Fruit fly (Drosophila melanogaster) whole organism, prepupa: ENCODE results near the gene Or30a.

ENCODE experiments used
- Blimp-1 ChIP-seq: fragments of 200-800 bp; sonication (Bioruptor generic); optimal IDR thresholded peaks from 3 replicates; lab custom pipeline; 2017; ENCODE audit warnings: missing biosample characterization, missing genetic modification characterization, mild to moderate bottlenecking, moderate library complexity, missing genetic modification reagents
- CG11294 ChIP-seq: fragments of 200-800 bp; sonication (Bioruptor generic); IDR thresholded peaks from 2 replicates; pipeline ENCODE4 v1.3.6; 2022; ENCODE audit warnings: missing biosample characterization, missing genetic modification characterization
- CG3032 ChIP-seq: fragments of 200-800 bp; optimal IDR thresholded peaks from 2 replicates; lab custom pipeline; 2019; ENCODE audit warnings: missing biosample characterization, mild to moderate bottlenecking, missing genetic modification characterization, moderate library complexity
- CG6808 ChIP-seq: fragments of 200-800 bp; sonication (Bioruptor generic); optimal IDR thresholded peaks from 3 replicates; lab custom pipeline; 2017; ENCODE audit warnings: missing biosample characterization, missing genetic modification characterization, mild to moderate bottlenecking, moderate library complexity, missing genetic modification reagents
- CG8119 ChIP-seq: fragments of 200-800 bp; sonication (Bioruptor generic); IDR thresholded peaks from 3 replicates; pipeline ENCODE4 v1.3.6; 2022; ENCODE audit warnings: missing biosample characterization, missing genetic modification characterization
- Eip75B ChIP-seq: fragments of 200-800 bp; sonication (Bioruptor generic); optimal IDR thresholded peaks from 3 replicates; lab custom pipeline; 2016; ENCODE audit warnings: missing biosample characterization, missing genetic modification characterization
- Hr39 ChIP-seq: fragments of 200-800 bp; sonication (Bioruptor generic); optimal IDR thresholded peaks from 2 replicates; lab custom pipeline; 2016; ENCODE audit warnings: missing biosample characterization, missing genetic modification characterization
- achi ChIP-seq: fragments of 200-800 bp; sonication (Bioruptor generic); optimal IDR thresholded peaks from 3 replicates; lab custom pipeline; 2016; ENCODE audit warnings: missing biosample characterization, missing genetic modification characterization
- dac ChIP-seq: fragments of 200-800 bp; sonication (Bioruptor generic); optimal IDR thresholded peaks from 2 replicates; lab custom pipeline; 2017; ENCODE audit warnings: missing biosample characterization, mild to moderate bottlenecking, missing genetic modification characterization
- dsx ChIP-seq: fragments of 200-800 bp; optimal IDR thresholded peaks from 3 replicates; lab custom pipeline; 2019; ENCODE audit warnings: missing biosample characterization, mild to moderate bottlenecking, missing genetic modification characterization, moderate library complexity; ENCODE audit not compliant: poor library complexity, severe bottlenecking

dm6 chr2L:9076821-9077220 is 34.8 kb upstream of the Or30a start, which contains the start of gene CG12439:
- no peak for TF ChIP-seq CG8119
- TF ChIP-seq achi (GFP tag; lab: Kevin White, UChicago) = no peak
- no peak for TF ChIP-seq Eip75B (GFP tag; lab: Kevin White, UChicago)
- no peak for TF ChIP-seq dac (GFP tag; lab: Kevin White, UChicago)
- no peak for TF ChIP-seq CG6808 (GFP tag; lab: Kevin White, UChicago)
- no peak for TF ChIP-seq CG3032
- TF ChIP-seq Hr39 (GFP tag; lab: Kevin White, UChicago) = no peak
- TF ChIP-seq Blimp-1 (GFP tag; lab: Kevin White, UChicago) = no peak
- TF ChIP-seq dsx (GFP tag; lab: Kevin White, UChicago) = no peak
- TF ChIP-seq CG11294 (GFP tag; lab: Robert Waterston, UW) = no peak
